Fruit fly (Drosophila melanogaster) whole organism, embryonic: ENCODE data around the gene Ask1.

Experiments
- Adf1 ChIP-seq: fragments of 200-800 bp; sonication (Bioruptor generic); IDR thresholded peaks from 2 replicates; pipeline ENCODE4 v1.3.6; 2022; ENCODE audit warnings: missing biosample characterization, missing genetic modification characterization
- BEAF-32 ChIP-seq: fragments of 200-800 bp; sonication (Bioruptor generic); optimal IDR thresholded peaks from 3 replicates; lab custom pipeline; 2017; ENCODE audit warnings: missing biosample characterization, missing genetic modification characterization, mild to moderate bottlenecking, moderate library complexity, missing genetic modification reagents
- CG10147 ChIP-seq: fragments of 200-800 bp; sonication (Bioruptor generic); optimal IDR thresholded peaks from 2 replicates; lab custom pipeline; 2019; ENCODE audit warnings: missing biosample characterization, mild to moderate bottlenecking, missing genetic modification characterization, moderate library complexity
- CG10267 ChIP-seq: fragments of 200-800 bp; sonication (Bioruptor generic); optimal IDR thresholded peaks from 2 replicates; lab custom pipeline; 2018; ENCODE audit warnings: missing biosample characterization, mild to moderate bottlenecking, missing genetic modification characterization, moderate library complexity
- CG10366 ChIP-seq: fragments of 200-800 bp; sonication (Bioruptor generic); IDR thresholded peaks from 2 replicates; pipeline ENCODE4 v1.3.6; 2022; ENCODE audit warnings: missing biosample characterization, missing genetic modification characterization
- CG11560 ChIP-seq: fragments of 200-800 bp; sonication (Bioruptor generic); IDR thresholded peaks from 3 replicates; pipeline ENCODE4 v1.3.6; 2022; ENCODE audit warnings: missing biosample characterization, missing genetic modification characterization
- CG12659 ChIP-seq: fragments of 200-800 bp; sonication (Bioruptor generic); optimal IDR thresholded peaks from 3 replicates; lab custom pipeline; 2017; ENCODE audit warnings: mild to moderate bottlenecking, missing biosample characterization, missing genetic modification reagents, missing genetic modification characterization
- CG13287 ChIP-seq: fragments of 200-800 bp; sonication (Bioruptor generic); IDR thresholded peaks from 2 replicates; pipeline ENCODE4 v1.3.6; 2022; ENCODE audit warnings: missing biosample characterization, missing genetic modification characterization; ENCODE audit not compliant: partially characterized antibody
- CG13775 ChIP-seq: fragments of 200-800 bp; sonication (Bioruptor generic); optimal IDR thresholded peaks from 3 replicates; lab custom pipeline; 2017; ENCODE audit warnings: missing biosample characterization, mild to moderate bottlenecking, missing genetic modification characterization
- CG15073 ChIP-seq: fragments of 200-800 bp; sonication (Bioruptor generic); optimal IDR thresholded peaks from 2 replicates; lab custom pipeline; 2016; ENCODE audit warnings: missing biosample characterization, missing genetic modification characterization
- CG17568 ChIP-seq: fragments of 200-800 bp; sonication (Bioruptor generic); optimal IDR thresholded peaks from 2 replicates; lab custom pipeline; 2018; ENCODE audit warnings: missing biosample characterization, mild to moderate bottlenecking, missing genetic modification characterization, moderate library complexity
- CG2116 ChIP-seq: fragments of 200-800 bp; sonication (Bioruptor generic); optimal IDR thresholded peaks from 3 replicates; lab custom pipeline; 2018; ENCODE audit warnings: missing biosample characterization, mild to moderate bottlenecking, missing genetic modification characterization
- CG2199 ChIP-seq: fragments of 200-800 bp; sonication (Bioruptor generic); IDR thresholded peaks from 3 replicates; pipeline ENCODE4 v1.3.6; 2022; ENCODE audit warnings: missing biosample characterization, missing genetic modification characterization
- CG31365 ChIP-seq: fragments of 200-800 bp; sonication (Bioruptor generic); optimal IDR thresholded peaks from 2 replicates; lab custom pipeline; 2018; ENCODE audit warnings: missing biosample characterization, mild to moderate bottlenecking, missing genetic modification characterization
- CG31441 ChIP-seq: fragments of 200-800 bp; sonication (Bioruptor generic); IDR thresholded peaks from 2 replicates; pipeline ENCODE4 v1.3.6; 2022; ENCODE audit warnings: missing biosample characterization, missing genetic modification characterization
- CG34376 ChIP-seq: fragments of 200-800 bp; sonication (Bioruptor generic); optimal IDR thresholded peaks from 2 replicates; lab custom pipeline; 2018; ENCODE audit warnings: missing biosample characterization, mild to moderate bottlenecking, missing genetic modification characterization
- CG4404 ChIP-seq: fragments of 200-800 bp; sonication (Bioruptor generic); IDR thresholded peaks from 2 replicates; pipeline ENCODE4 v1.3.6; 2022; ENCODE audit warnings: missing biosample characterization, missing genetic modification characterization
- CG4707 ChIP-seq: fragments of 200-800 bp; sonication (Bioruptor generic); optimal IDR thresholded peaks from 2 replicates; lab custom pipeline; 2018; ENCODE audit warnings: missing biosample characterization, mild to moderate bottlenecking, missing genetic modification characterization, moderate library complexity
- CG8388 ChIP-seq: fragments of 200-800 bp; sonication (Bioruptor generic); optimal IDR thresholded peaks from 2 replicates; lab custom pipeline; 2019; ENCODE audit warnings: missing biosample characterization, mild to moderate bottlenecking, missing genetic modification characterization, moderate library complexity
- CG8944 ChIP-seq: fragments of 200-800 bp; sonication (Bioruptor generic); optimal IDR thresholded peaks from 3 replicates; lab custom pipeline; 2016; ENCODE audit warnings: missing biosample characterization, missing genetic modification characterization
- Camta ChIP-seq: fragments of 200-800 bp; sonication (Bioruptor generic); optimal IDR thresholded peaks from 2 replicates; lab custom pipeline; 2016; ENCODE audit warnings: missing biosample characterization, missing genetic modification characterization
- D19A ChIP-seq: fragments of 200-800 bp; optimal IDR thresholded peaks from 3 replicates; lab custom pipeline; 2019; ENCODE audit warnings: missing biosample characterization, mild to moderate bottlenecking, missing genetic modification characterization, moderate library complexity
- Dref ChIP-seq: fragments of 200-800 bp; sonication (Bioruptor generic); IDR thresholded peaks from 2 replicates; pipeline ENCODE4 v1.3.6; 2022; ENCODE audit warnings: missing biosample characterization, missing genetic modification characterization
- Drgx ChIP-seq: fragments of 200-800 bp; sonication (Bioruptor generic); IDR thresholded peaks from 2 replicates; pipeline ENCODE4 v1.3.6; 2022; ENCODE audit warnings: missing biosample characterization, missing genetic modification characterization
- Hand ChIP-seq: fragments of 200-800 bp; sonication (Bioruptor generic); optimal IDR thresholded peaks from 2 replicates; lab custom pipeline; 2017; ENCODE audit warnings: mild to moderate bottlenecking, missing biosample characterization, missing genetic modification reagents, missing genetic modification characterization
- Hmx ChIP-seq: fragments of 200-800 bp; sonication (Bioruptor generic); optimal IDR thresholded peaks from 2 replicates; lab custom pipeline; 2016; ENCODE audit warnings: missing biosample characterization, missing genetic modification characterization
- Med ChIP-seq: fragments of 200-800 bp; sonication (Bioruptor generic); peaks from one replicate; lab custom pipeline; 2016; ENCODE audit warnings: missing biosample characterization, missing genetic modification characterization, mild to moderate bottlenecking, inconsistent platforms, moderate library complexity
- Nf-YC ChIP-seq: fragments of 200-800 bp; optimal IDR thresholded peaks from 3 replicates; lab custom pipeline; 2019; ENCODE audit warnings: missing biosample characterization, mild to moderate bottlenecking, missing genetic modification characterization, moderate library complexity
- Rx ChIP-seq: fragments of 200-800 bp; sonication (Bioruptor generic); IDR thresholded peaks from 2 replicates; pipeline ENCODE4 v1.3.6; 2022; ENCODE audit warnings: missing biosample characterization, missing genetic modification characterization
- bcd ChIP-seq: fragments of 200-800 bp; sonication (Bioruptor generic); optimal IDR thresholded peaks from 2 replicates; lab custom pipeline; 2017; ENCODE audit warnings: missing biosample characterization, mild to moderate bottlenecking, missing genetic modification characterization
- bowl ChIP-seq: fragments of 200-800 bp; sonication (Bioruptor generic); IDR thresholded peaks from 2 replicates; pipeline ENCODE4 v1.3.6; 2022; ENCODE audit warnings: missing biosample characterization, missing genetic modification characterization
- cad ChIP-seq: fragments of >200 bp; optimal IDR thresholded peaks from 2 replicates; lab custom pipeline; 2017; ENCODE audit warnings: missing biosample characterization, missing genetic modification characterization
- cas ChIP-seq: fragments of 200-800 bp; sonication (Bioruptor generic); IDR thresholded peaks from 2 replicates; pipeline ENCODE4 v1.3.6; 2022; ENCODE audit warnings: missing biosample characterization, missing genetic modification characterization
- chm ChIP-seq: fragments of 200-800 bp; sonication (Bioruptor generic); IDR thresholded peaks from 2 replicates; pipeline ENCODE4 v1.3.6; 2022; ENCODE audit warnings: missing biosample characterization, missing genetic modification characterization
- disco-r ChIP-seq: fragments of 200-800 bp; sonication (Bioruptor generic); optimal IDR thresholded peaks from 2 replicates; lab custom pipeline; 2016; ENCODE audit warnings: missing biosample characterization, missing genetic modification characterization
- dm ChIP-seq: fragments of 200-800 bp; sonication (Bioruptor generic); optimal IDR thresholded peaks from 3 replicates; lab custom pipeline; 2016; ENCODE audit warnings: missing biosample characterization, missing genetic modification characterization
- emc ChIP-seq: fragments of 200-800 bp; sonication (Bioruptor generic); optimal IDR thresholded peaks from 2 replicates; lab custom pipeline; 2016; ENCODE audit warnings: missing biosample characterization, missing genetic modification characterization
- en ChIP-seq: fragments of 200-800 bp; sonication (Bioruptor generic); optimal IDR thresholded peaks from 2 replicates; lab custom pipeline; 2016; ENCODE audit warnings: missing biosample characterization, missing genetic modification characterization
- fd96Cb ChIP-seq: fragments of 200-800 bp; sonication (Bioruptor generic); optimal IDR thresholded peaks from 2 replicates; lab custom pipeline; 2018; ENCODE audit warnings: missing biosample characterization, mild to moderate bottlenecking, missing genetic modification characterization, moderate library complexity
- gsb-n ChIP-seq: fragments of 200-800 bp; sonication (Bioruptor generic); optimal IDR thresholded peaks from 3 replicates; lab custom pipeline; 2018; ENCODE audit warnings: missing biosample characterization, mild to moderate bottlenecking, missing genetic modification characterization
- lola ChIP-seq, 3 experiments: fragments of >200 bp in 2 of 3; fragments of 200-800 bp in 1 of 3; sonication (Bioruptor generic) in 1 of 3; optimal IDR thresholded peaks; 2 replicates each; lab custom pipeline; 2017 to 2019; ENCODE audit warnings: missing biosample characterization in 3 of 3, missing genetic modification characterization in 3 of 3, mild to moderate bottlenecking in 1 of 3, moderate library complexity in 1 of 3
- nerfin-1 ChIP-seq: fragments of 200-800 bp; sonication (Bioruptor generic); optimal IDR thresholded peaks from 3 replicates; lab custom pipeline; 2019; ENCODE audit warnings: missing biosample characterization, mild to moderate bottlenecking, missing genetic modification characterization, moderate library complexity
- oc ChIP-seq: fragments of 200-800 bp; sonication (Bioruptor generic); optimal IDR thresholded peaks from 2 replicates; lab custom pipeline; 2018; ENCODE audit warnings: missing biosample characterization, mild to moderate bottlenecking, missing genetic modification characterization, moderate library complexity
- odd ChIP-seq: fragments of 200-800 bp; sonication (Bioruptor generic); optimal IDR thresholded peaks from 2 replicates; lab custom pipeline; 2017; ENCODE audit warnings: missing biosample characterization, mild to moderate bottlenecking, missing genetic modification characterization
- salm ChIP-seq: fragments of 200-800 bp; sonication (Bioruptor generic); optimal IDR thresholded peaks from 2 replicates; lab custom pipeline; 2018; ENCODE audit warnings: missing biosample characterization, mild to moderate bottlenecking, missing genetic modification characterization
- tap ChIP-seq: fragments of 200-800 bp; optimal IDR thresholded peaks from 3 replicates; lab custom pipeline; 2019; ENCODE audit warnings: missing biosample characterization, mild to moderate bottlenecking, missing genetic modification characterization, moderate library complexity
- twi ChIP-seq: fragments of 200-800 bp; optimal IDR thresholded peaks from 2 replicates; lab custom pipeline; 2019; ENCODE audit warnings: missing biosample characterization, mild to moderate bottlenecking, missing genetic modification characterization, moderate library complexity
- unpg ChIP-seq: fragments of 200-800 bp; sonication (Bioruptor generic); optimal IDR thresholded peaks from 3 replicates; lab custom pipeline; 2018; ENCODE audit warnings: missing biosample characterization, mild to moderate bottlenecking, missing genetic modification characterization, moderate library complexity
- wdn ChIP-seq: fragments of 200-800 bp; sonication (Bioruptor generic); IDR thresholded peaks from 2 replicates; pipeline ENCODE4 v1.3.6; 2022; ENCODE audit warnings: missing biosample characterization, missing genetic modification characterization
- zen ChIP-seq: fragments of 200-800 bp; sonication (Bioruptor generic); optimal IDR thresholded peaks from 3 replicates; lab custom pipeline; 2018; ENCODE audit warnings: missing biosample characterization, mild to moderate bottlenecking, missing genetic modification characterization, moderate library complexity

The Ask1 gene

dm6 chr3R:19880431-19880939 is 966 bp downstream of the Ask1 start (continued):
- peak; percentile 35; the same call in 1 of the 2 replicates for TF ChIP-seq Adf1
- no peak for TF ChIP-seq emc (GFP tag; lab: Kevin White, UChicago)
- TF ChIP-seq Hmx = no peak
- no peak for TF ChIP-seq zen
- peak; percentile 8 for TF ChIP-seq CG8944 (GFP tag; lab: Kevin White, UChicago)
- TF ChIP-seq Drgx (GFP tag; lab: Robert Waterston, UW) = peak; percentile 37; the same call in 1 of the 2 replicates
- peak; percentile 51 for TF ChIP-seq CG4707 (GFP tag; lab: Kevin White, UChicago)
- TF ChIP-seq Nf-YC (tag; lab: Kevin White, UChicago) = peak; percentile 68
- peak; percentile 70 for TF ChIP-seq nerfin-1 (tag; lab: Kevin White, UChicago)
- TF ChIP-seq unpg = peak; percentile 66
- no peak for TF ChIP-seq BEAF-32 (GFP tag; lab: Kevin White, UChicago)
- TF ChIP-seq CG12659 (GFP tag; lab: Kevin White, UChicago) = peak; percentile 57
- TF ChIP-seq disco-r = peak; percentile 12
- TF ChIP-seq CG13775 (GFP tag; lab: Kevin White, UChicago) = peak; percentile 21
- peak; percentile 48 for TF ChIP-seq en (GFP tag; lab: Kevin White, UChicago)
- TF ChIP-seq CG17568 (GFP tag; lab: Kevin White, UChicago) = no peak
- TF ChIP-seq CG10267 = peak; percentile 12
- TF ChIP-seq D19A (tag; lab: Kevin White, UChicago) = peak; percentile 39
- peak; percentile 66 for TF ChIP-seq bcd
- peak; percentile 21 for TF ChIP-seq oc
- peak; percentile 46 for TF ChIP-seq twi (tag; lab: Kevin White, UChicago)
- peak; percentile 12 for TF ChIP-seq dm (GFP tag; lab: Kevin White, UChicago)
- TF ChIP-seq cad (GFP tag; lab: Kevin White, UChicago) = no peak
- TF ChIP-seq wdn (GFP tag; lab: Robert Waterston, UW) = peak; percentile 51; the same call in 1 of the 2 replicates
- TF ChIP-seq CG31441 (GFP tag; lab: Robert Waterston, UW) = peak; percentile 60
- TF ChIP-seq CG15073 (GFP tag; lab: Kevin White, UChicago) = peak; percentile 96
- TF ChIP-seq CG10366 = peak; percentile 8; the same call in 1 of the 2 replicates
- TF ChIP-seq CG4404 (GFP tag; lab: Robert Waterston, UW) = 0 out of 2 replicates have a peak, but pooled peaks have one; percentile 16
- TF ChIP-seq CG2116 = peak; percentile 5
- no peak for TF ChIP-seq CG13287 (GFP tag; lab: Robert Waterston, UW)
- 0 out of 3 replicates have a peak, but pooled peaks have one; percentile 52 for TF ChIP-seq CG2199 (GFP tag; lab: Robert Waterston, UW)
- peak; percentile 77 for TF ChIP-seq CG34376 (GFP tag; lab: Kevin White, UChicago)
- peak; percentile 40 for TF ChIP-seq CG8388
- peak; percentile 73 for TF ChIP-seq Hand (GFP tag; lab: Kevin White, UChicago)
- TF ChIP-seq CG31365 = no peak
- TF ChIP-seq gsb-n (tag; lab: Kevin White, UChicago) = no peak
- no peak for TF ChIP-seq CG11560 (tag; lab: Robert Waterston, UW)
- no peak for TF ChIP-seq Rx (GFP tag; lab: Robert Waterston, UW)
- no peak; the same call in 1 of the 2 replicates for TF ChIP-seq chm (GFP tag; lab: Robert Waterston, UW)
- no peak for TF ChIP-seq lola (GFP tag; optimal IDR thresholded peaks at IDR 0.05; lab: Kevin White, UChicago)
- peak; percentile 1 for TF ChIP-seq salm (tag; lab: Kevin White, UChicago)
- peak; percentile 1 for TF ChIP-seq fd96Cb
- TF ChIP-seq Camta = peak; percentile 37
- peak; percentile 56 for TF ChIP-seq tap (tag; lab: Kevin White, UChicago)
- peak; percentile 54 for TF ChIP-seq odd (GFP tag; lab: Kevin White, UChicago)
- peak; percentile 88 for TF ChIP-seq Med
- TF ChIP-seq cas (GFP tag; lab: Robert Waterston, UW) = no peak
- TF ChIP-seq CG10147 = peak; percentile 54
- TF ChIP-seq Dref (GFP tag; lab: Robert Waterston, UW) = no peak
- no peak for TF ChIP-seq bowl (GFP tag; lab: Robert Waterston, UW)
